Worm (Caenorhabditis elegans): ENCODE results near the gene hrpu-2.
"Not testable (repeated sequence)": the region's sequence is repeated elsewhere in the genome, so short reads cannot be mapped to it uniquely, and the experiment has no call there.

The hrpu-2 gene

DNA sequence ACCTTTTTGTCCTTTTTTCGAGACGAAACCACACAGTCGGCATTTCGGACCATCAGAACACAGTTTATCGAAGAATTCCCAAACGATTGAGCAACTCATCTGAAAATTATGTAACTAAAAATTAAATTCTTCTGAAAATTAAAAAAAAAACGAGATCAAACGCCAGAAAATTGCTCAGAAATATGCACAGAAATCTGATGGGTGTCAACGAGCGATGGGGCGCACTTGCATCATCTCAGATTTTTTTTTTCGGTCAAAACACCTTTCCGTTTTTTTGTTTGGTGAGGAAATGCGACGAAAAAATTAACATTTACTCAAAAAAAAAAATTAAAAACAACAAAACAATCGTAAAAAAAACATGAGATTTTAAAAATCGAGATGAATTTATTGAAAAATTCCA lies 39.1 kb downstream of the hrpu-2 start, which contains the start of gene T04C4.3:
Gene T04C4.3, minus strand, starts transcription at position 101 of the 400 bp plus-strand sequence.
- not testable (repeated sequence) for TF ChIP-seq rbr-2 (tag; optimal IDR thresholded peaks at IDR 0.05); mes-2 (tag; optimal IDR thresholded peaks at IDR 0.05; ENCODE audit: poor library complexity, severe bottlenecking); ceh-44 (GFP tag; IDR thresholded peaks at IDR 0.05)

DNA sequence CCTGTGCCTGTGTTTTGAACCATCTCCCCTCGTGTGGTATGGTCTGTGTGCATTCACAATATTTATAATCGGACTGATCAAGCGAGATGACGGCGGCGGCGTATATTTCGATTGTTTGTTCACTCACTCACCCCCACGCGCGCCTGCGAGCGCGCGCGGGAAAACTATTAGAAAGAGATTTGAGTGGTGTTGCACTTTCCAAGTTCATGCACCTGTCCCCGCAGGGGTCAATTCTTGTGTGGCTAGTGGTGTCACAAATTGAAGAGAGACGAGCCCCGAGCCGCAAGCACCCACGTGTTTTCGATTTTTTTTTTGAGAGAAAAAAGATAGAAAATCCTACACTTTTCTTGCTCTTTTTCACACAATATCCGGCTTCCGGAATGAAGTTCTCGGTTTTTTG lies 39.6 kb downstream of the hrpu-2 start:
- TF ChIP-seq dmd-6 (GFP tag; IDR thresholded peaks at IDR 0.05) (0 out of 2 replicates have a peak, but pooled peaks have one; percentile 7), mxl-3 (GFP tag; optimal IDR thresholded peaks at IDR 0.05) (peak; percentile 14), hlh-30 (tag; optimal IDR thresholded peaks at IDR 0.05; ENCODE audit: insufficient read depth) (peak; percentile 49), hmg-1.1 (GFP tag; IDR thresholded peaks at IDR 0.05) (peak; percentile 38), mdl-1 (tag; optimal IDR thresholded peaks at IDR 0.05) (peak in 1 of 2 experiments; percentile 31), arid-1 (GFP tag; conservative IDR thresholded peaks at IDR 0.05) (no peak), hlh-11 (tag; optimal IDR thresholded peaks at IDR 0.05) (peak; percentile 48), daf-19 (GFP tag; conservative IDR thresholded peaks at IDR 0.05) (no peak), dmd-8 (GFP tag; IDR thresholded peaks at IDR 0.05) (no peak), set-16 (GFP tag; IDR thresholded peaks at IDR 0.05) (peak; percentile 40), unc-62 (GFP tag; optimal IDR thresholded peaks at IDR 0.05 in 1 of 2) (peak in 1 of 2 experiments; percentile 31), unc-62 (tag; optimal IDR thresholded peaks at IDR 0.05) (no peak), D1046.2 (GFP tag; IDR thresholded peaks at IDR 0.05) (0 out of 2 replicates have a peak, but pooled peaks have one; percentile 25)

DNA sequence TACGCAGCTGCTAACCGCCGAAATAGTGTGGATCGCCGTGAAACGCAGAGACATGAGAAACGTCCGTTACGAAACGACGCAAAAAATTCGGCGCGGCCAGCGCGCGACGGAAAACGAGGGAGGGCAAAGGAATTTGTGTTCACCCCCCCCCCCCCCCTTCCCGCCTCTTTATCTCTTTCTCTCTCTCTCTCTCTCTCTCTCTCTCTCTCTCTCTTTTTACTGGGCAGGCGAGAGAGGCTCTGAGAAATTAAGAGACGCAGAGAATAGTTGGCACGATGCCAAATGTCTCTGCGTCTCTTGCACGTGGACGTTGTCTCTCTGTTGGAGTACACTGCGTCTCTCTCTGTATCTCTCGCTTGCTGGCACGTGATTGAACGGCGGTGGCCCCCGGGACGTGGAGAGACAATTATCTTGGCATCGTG lies 41.6 kb downstream of the hrpu-2 start:
- TF ChIP-seq spr-1 (tag; optimal IDR thresholded peaks at IDR 0.05) (peak; percentile 95), gei-8 (GFP tag; optimal IDR thresholded peaks at IDR 0.05) (peak; percentile 99), dmd-6 (GFP tag; IDR thresholded peaks at IDR 0.05) (peak; percentile 99), set-16 (GFP tag; IDR thresholded peaks at IDR 0.05) (peak; percentile 100), F26F4.8 (GFP tag; conservative IDR thresholded peaks at IDR 0.05) (no peak), Y5F2A.4 (GFP tag; optimal IDR thresholded peaks at IDR 0.05) (peak; percentile 86), F44E2.7 (GFP tag; IDR thresholded peaks at IDR 0.05) (no peak), skn-1 (tag; optimal IDR thresholded peaks at IDR 0.05) (no peak), dpl-1 (GFP tag; optimal IDR thresholded peaks at IDR 0.05) (peak; percentile 75), mep-1 (tag; optimal IDR thresholded peaks at IDR 0.05) (peak; percentile 95), rbr-2 (tag; optimal IDR thresholded peaks at IDR 0.05) (peak; percentile 97), dmd-8 (GFP tag; IDR thresholded peaks at IDR 0.05) (0 out of 2 replicates have a peak, but pooled peaks have one; percentile 6), ceh-44 (GFP tag; IDR thresholded peaks at IDR 0.05) (no peak), T26A8.4 (GFP tag; IDR thresholded peaks at IDR 0.05) (peak; percentile 97), zip-2 (tag; optimal IDR thresholded peaks at IDR 0.05) (no peak), fkh-10 (GFP tag; optimal IDR thresholded peaks at IDR 0.05) (peak; percentile 88), F10B5.3 (tag; optimal IDR thresholded peaks at IDR 0.05) (peak; percentile 88), nhr-25 (tag; optimal IDR thresholded peaks at IDR 0.05; ENCODE audit: borderline replicate concordance, insufficient read depth) (peak; percentile 90), pha-4 (GFP tag; IDR thresholded peaks at IDR 0.05) (peak; percentile 98), pha-4 (tag; optimal IDR thresholded peaks at IDR 0.05) (no peak), R02D3.7 (tag; optimal IDR thresholded peaks at IDR 0.05) (no peak), zip-11 (GFP tag; IDR thresholded peaks at IDR 0.05) (no peak), daf-19 (GFP tag; conservative IDR thresholded peaks at IDR 0.05) (no peak), vab-7 (GFP tag; IDR thresholded peaks at IDR 0.05) (peak; percentile 63), hlh-11 (tag; optimal IDR thresholded peaks at IDR 0.05) (peak; percentile 100), ZK546.5 (tag; optimal IDR thresholded peaks at IDR 0.05) (peak in 1 of 2 experiments; percentile 49), lir-3 (tag; optimal IDR thresholded peaks at IDR 0.05) (peak; percentile 76), snpc-1.2 (GFP tag; IDR thresholded peaks at IDR 0.05) (peak; percentile 56), ceh-82 (tag; optimal IDR thresholded peaks at IDR 0.05) (no peak), daf-16 (GFP tag; optimal IDR thresholded peaks at IDR 0.05) (peak; percentile 38 to 92), daf-16 (tag; optimal IDR thresholded peaks at IDR 0.05) (peak; percentile 28), tra-1 (GFP tag; IDR thresholded peaks at IDR 0.05) (peak; percentile 98), hmg-1.1 (GFP tag; IDR thresholded peaks at IDR 0.05) (peak; percentile 97), mxl-2 (GFP tag; conservative IDR thresholded peaks at IDR 0.05) (peak; percentile 90), fos-1 (tag; optimal IDR thresholded peaks at IDR 0.05) (no peak), dve-1 (tag; optimal IDR thresholded peaks at IDR 0.05; ENCODE audit: insufficient read depth) (peak; percentile 97), F37D6.2 (tag; optimal IDR thresholded peaks at IDR 0.05) (peak; percentile 94), spr-3 (GFP tag; optimal IDR thresholded peaks at IDR 0.05) (peak; percentile 94)

Data from whole organism, L4 larva.